Fruit fly (Drosophila melanogaster): ENCODE results near the gene salt.

The salt gene

DNA sequence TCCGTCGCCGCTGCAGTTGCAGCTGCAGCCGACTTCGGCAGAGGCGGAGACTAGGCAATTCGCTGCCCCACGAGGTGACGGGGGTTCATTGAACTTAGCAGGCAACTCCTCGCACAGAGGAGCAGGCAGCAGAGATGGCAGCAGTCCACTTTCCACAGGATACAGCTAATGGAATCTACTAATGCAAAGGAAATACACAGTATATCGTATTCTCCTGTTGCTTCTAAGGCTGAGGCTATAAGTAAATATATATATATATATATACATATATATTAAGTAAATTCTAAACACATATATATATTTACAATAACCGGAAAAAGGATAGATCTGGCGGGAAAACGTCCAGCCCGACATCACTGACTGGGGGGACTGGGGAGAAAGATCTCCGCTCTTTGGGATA is 51.1 kb downstream of the salt start (continued):
- TF ChIP-seq BEAF-32 (GFP tag; optimal IDR thresholded peaks at IDR 0.05) = no peak
- no peak for TF ChIP-seq Bdp1 (GFP tag; optimal IDR thresholded peaks at IDR 0.05)
- TF ChIP-seq B-H1 (GFP tag; IDR thresholded peaks at IDR 0.05) = no peak
- no peak for TF ChIP-seq Drgx (GFP tag; IDR thresholded peaks at IDR 0.05)
- peak; percentile 2 for TF ChIP-seq CG12391 (tag; optimal IDR thresholded peaks at IDR 0.05)
- TF ChIP-seq zf30C (GFP tag; optimal IDR thresholded peaks at IDR 0.05) = no peak
- no peak for TF ChIP-seq Fer3 (tag; optimal IDR thresholded peaks at IDR 0.05)
- no peak for TF ChIP-seq dimm (GFP tag; IDR thresholded peaks at IDR 0.05)
- TF ChIP-seq eyg (GFP tag; optimal IDR thresholded peaks at IDR 0.05) = no peak
- no peak for TF ChIP-seq CG4282 (GFP tag; optimal IDR thresholded peaks at IDR 0.05)
- no peak for TF ChIP-seq ken (GFP tag; IDR thresholded peaks at IDR 0.05)
- TF ChIP-seq CG18262 (tag; optimal IDR thresholded peaks at IDR 0.05) = peak; percentile 3
- TF ChIP-seq ttk (GFP tag; IDR thresholded peaks at IDR 0.05) = no peak
- no peak for TF ChIP-seq CG32532 (GFP tag; IDR thresholded peaks at IDR 0.05)
- no peak for TF ChIP-seq jigr1 (GFP tag; IDR thresholded peaks at IDR 0.05)
- no peak for TF ChIP-seq CG3281 (GFP tag; optimal IDR thresholded peaks at IDR 0.05)
- TF ChIP-seq sob (GFP tag; IDR thresholded peaks at IDR 0.05) = no peak
- TF ChIP-seq dmrt11E (tag; optimal IDR thresholded peaks at IDR 0.05) = peak; percentile 9
- TF ChIP-seq CG8089 (GFP tag; optimal IDR thresholded peaks at IDR 0.05) = no peak

DNA sequence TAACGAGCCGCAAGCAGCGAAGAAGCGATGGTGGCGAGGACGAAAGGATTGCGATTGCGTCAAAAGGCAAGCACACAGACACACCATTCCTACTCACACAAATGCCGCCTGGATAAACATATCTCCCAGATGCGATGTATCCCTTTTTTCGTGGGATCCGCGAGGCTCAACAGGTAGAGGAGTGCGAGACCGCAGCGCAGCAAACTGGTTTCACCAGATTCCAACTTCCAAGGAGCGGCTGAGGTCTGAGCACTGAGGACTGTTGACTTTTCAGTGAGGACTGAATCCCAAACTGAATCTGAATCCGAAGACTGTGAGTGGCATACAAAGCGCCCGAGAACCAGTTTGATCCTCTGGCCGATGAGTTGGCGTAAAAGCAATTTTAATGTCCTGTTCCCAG is 52.6 kb downstream of the salt start:
- peak; percentile 32 for TF ChIP-seq pros (GFP tag; optimal IDR thresholded peaks at IDR 0.05)
- no peak for TF ChIP-seq mld (GFP tag; IDR thresholded peaks at IDR 0.05; ENCODE audit: partially characterized antibody)
- peak in 1 of 2 experiments; percentile 41 for TF ChIP-seq tll (GFP tag; optimal IDR thresholded peaks at IDR 0.05)
- TF ChIP-seq nom (GFP tag; optimal IDR thresholded peaks at IDR 0.05) = peak; percentile 41
- TF ChIP-seq lbe (GFP tag; optimal IDR thresholded peaks at IDR 0.05) = peak; percentile 23

All from whole organism, embryonic.